Worm (Caenorhabditis elegans): ENCODE results near the gene F19B2.6.
A peak's percentile ranks its signal among the peaks of the same experiment; 100 is the strongest.

DNA sequence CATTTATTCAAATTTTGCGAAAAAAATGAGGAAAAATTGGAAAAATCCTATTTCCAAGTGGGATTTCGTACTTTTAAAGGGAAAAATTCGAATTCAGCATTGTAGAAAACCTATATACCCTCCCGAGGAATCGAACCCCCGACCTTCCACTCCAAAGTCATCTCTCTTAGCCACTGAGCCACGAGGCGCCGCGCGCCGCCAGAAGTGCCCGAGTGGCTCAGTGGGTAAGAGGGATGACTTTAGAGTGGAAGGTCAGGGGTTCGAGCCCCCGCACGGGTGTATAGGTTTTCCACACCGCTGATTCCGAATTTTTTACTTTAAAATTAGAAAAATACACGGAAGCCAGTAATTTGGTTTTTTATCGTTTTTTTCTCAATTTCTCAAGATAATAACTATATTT, 23.5 kb upstream of the F19B2.6 start:
- TF ChIP-seq akir-1 (GFP tag; optimal IDR thresholded peaks at IDR 0.05), result no peak
- peak; percentile 35; the same call in 1 of the 2 replicates for TF ChIP-seq egrh-3 (GFP tag; IDR thresholded peaks at IDR 0.05)
- no peak for TF ChIP-seq K11D2.4 (GFP tag; IDR thresholded peaks at IDR 0.05)
- no peak for TF ChIP-seq unc-62 (GFP tag; optimal IDR thresholded peaks at IDR 0.05)
- no peak for TF ChIP-seq nhr-90 (tag; optimal IDR thresholded peaks at IDR 0.05)
- TF ChIP-seq ama-1 (optimal IDR thresholded peaks at IDR 0.05), result no peak
- no peak for TF ChIP-seq ama-1 (GFP tag; optimal IDR thresholded peaks at IDR 0.05)
- TF ChIP-seq somi-1 (GFP tag; optimal IDR thresholded peaks at IDR 0.05), result no peak
- no peak for TF ChIP-seq bed-1 (GFP tag; IDR thresholded peaks at IDR 0.05)
- no peak for TF ChIP-seq F57A8.1 (GFP tag; optimal IDR thresholded peaks at IDR 0.05)
- no peak for TF ChIP-seq lir-1 (GFP tag; conservative IDR thresholded peaks at IDR 0.05)
- no peak for TF ChIP-seq ZK185.1 (tag; optimal IDR thresholded peaks at IDR 0.05; ENCODE audit: poor library complexity, severe bottlenecking)
- TF ChIP-seq ceh-100 (GFP tag; IDR thresholded peaks at IDR 0.05), result no peak
